Fruit fly (Drosophila melanogaster) whole organism, prepupa: Measurements from ENCODE around the gene T48.

Experiments used
- Blimp-1 ChIP-seq: fragments of 200-800 bp; sonication (Bioruptor generic); optimal IDR thresholded peaks from 3 replicates; lab custom pipeline; 2017; ENCODE audit warnings: missing biosample characterization, missing genetic modification characterization, mild to moderate bottlenecking, moderate library complexity, missing genetic modification reagents
- CG10669 ChIP-seq: fragments of 200-800 bp; sonication (Bioruptor generic); optimal IDR thresholded peaks from 3 replicates; lab custom pipeline; 2018; ENCODE audit warnings: missing biosample characterization, mild to moderate bottlenecking, missing genetic modification characterization, moderate library complexity
- CG11294 ChIP-seq: fragments of 200-800 bp; sonication (Bioruptor generic); IDR thresholded peaks from 2 replicates; pipeline ENCODE4 v1.3.6; 2022; ENCODE audit warnings: missing biosample characterization, missing genetic modification characterization
- CG11762 ChIP-seq: fragments of 200-800 bp; sonication (Bioruptor generic); optimal IDR thresholded peaks from 3 replicates; lab custom pipeline; 2016; ENCODE audit warnings: missing biosample characterization, missing genetic modification characterization; ENCODE audit not compliant: insufficient read depth
- CG11902 ChIP-seq: fragments of 200-800 bp; sonication (Bioruptor generic); optimal IDR thresholded peaks from 3 replicates; lab custom pipeline; 2016; ENCODE audit warnings: missing biosample characterization, missing genetic modification characterization
- CG15336 ChIP-seq: fragments of 200-800 bp; sonication (Bioruptor generic); IDR thresholded peaks from 2 replicates; pipeline ENCODE4 v1.3.6; 2022; ENCODE audit warnings: missing biosample characterization, missing genetic modification characterization
- CG1621 ChIP-seq: fragments of 200-800 bp; sonication (Bioruptor generic); optimal IDR thresholded peaks from 3 replicates; lab custom pipeline; 2018; ENCODE audit warnings: missing biosample characterization, mild to moderate bottlenecking, missing genetic modification characterization
- CG16779 ChIP-seq: fragments of 200-800 bp; sonication (Bioruptor generic); optimal IDR thresholded peaks from 3 replicates; lab custom pipeline; 2017; ENCODE audit warnings: missing biosample characterization, mild to moderate bottlenecking, missing genetic modification characterization
- CG3032 ChIP-seq: fragments of 200-800 bp; optimal IDR thresholded peaks from 2 replicates; lab custom pipeline; 2019; ENCODE audit warnings: missing biosample characterization, mild to moderate bottlenecking, missing genetic modification characterization, moderate library complexity
- CG31627 ChIP-seq: fragments of 200-800 bp; sonication (Bioruptor generic); optimal IDR thresholded peaks from 3 replicates; lab custom pipeline; 2016; ENCODE audit warnings: missing biosample characterization, missing genetic modification characterization
- CG32006 ChIP-seq: fragments of 200-800 bp; sonication (Bioruptor generic); optimal IDR thresholded peaks from 3 replicates; lab custom pipeline; 2017; ENCODE audit warnings: missing biosample characterization, mild to moderate bottlenecking, missing genetic modification characterization
- CG34406 ChIP-seq: fragments of 200-800 bp; sonication (Bioruptor generic); optimal IDR thresholded peaks from 3 replicates; lab custom pipeline; 2016; ENCODE audit warnings: missing biosample characterization, missing genetic modification characterization
- CG3919 ChIP-seq: fragments of 200-800 bp; sonication (Bioruptor generic); optimal IDR thresholded peaks from 3 replicates; lab custom pipeline; 2016; ENCODE audit warnings: missing biosample characterization, missing genetic modification characterization
- CG4318 ChIP-seq: fragments of 200-800 bp; sonication (Bioruptor generic); optimal IDR thresholded peaks from 3 replicates; lab custom pipeline; 2017; ENCODE audit warnings: missing biosample characterization, mild to moderate bottlenecking, missing genetic modification characterization
- CG6163 ChIP-seq: fragments of 200-800 bp; sonication (Bioruptor generic); IDR thresholded peaks from 3 replicates; pipeline ENCODE4 v1.3.6; 2022; ENCODE audit warnings: missing biosample characterization, missing genetic modification characterization
- CG6792 ChIP-seq: fragments of 200-800 bp; sonication (Bioruptor generic); optimal IDR thresholded peaks from 3 replicates; lab custom pipeline; 2016; ENCODE audit warnings: missing biosample characterization, missing genetic modification characterization
- CG6854 ChIP-seq: fragments of 200-800 bp; sonication (Bioruptor generic); optimal IDR thresholded peaks from 2 replicates; lab custom pipeline; 2017; ENCODE audit warnings: missing biosample characterization, mild to moderate bottlenecking, missing genetic modification characterization
- CG8319 ChIP-seq: fragments of 200-800 bp; sonication (Bioruptor generic); optimal IDR thresholded peaks from 3 replicates; lab custom pipeline; 2016; ENCODE audit warnings: missing biosample characterization, missing genetic modification characterization
- CG8632 ChIP-seq: fragments of 200-800 bp; sonication (Bioruptor generic); optimal IDR thresholded peaks from 3 replicates; lab custom pipeline; 2016; ENCODE audit warnings: missing biosample characterization, missing genetic modification characterization
- CG9139 ChIP-seq: fragments of 200-800 bp; sonication (Bioruptor generic); optimal IDR thresholded peaks from 3 replicates; lab custom pipeline; 2017; ENCODE audit warnings: missing biosample characterization, mild to moderate bottlenecking, missing genetic modification characterization
- Eip78C ChIP-seq: fragments of 200-800 bp; sonication (Bioruptor generic); peaks from one replicate; lab custom pipeline; 2016; ENCODE audit warnings: missing biosample characterization, missing genetic modification characterization
- Ets21C ChIP-seq: fragments of 200-800 bp; sonication (Bioruptor generic); optimal IDR thresholded peaks from 3 replicates; lab custom pipeline; 2016; ENCODE audit warnings: missing biosample characterization, missing genetic modification characterization
- Ets96B ChIP-seq: fragments of 200-800 bp; optimal IDR thresholded peaks from 2 replicates; lab custom pipeline; 2019; ENCODE audit warnings: missing biosample characterization, mild to moderate bottlenecking, missing genetic modification characterization, moderate library complexity
- Gug ChIP-seq: fragments of 200-800 bp; sonication (Bioruptor generic); IDR thresholded peaks from 2 replicates; pipeline ENCODE4 v1.3.6; 2022; ENCODE audit warnings: missing biosample characterization, missing genetic modification characterization
- Hr39 ChIP-seq: fragments of 200-800 bp; sonication (Bioruptor generic); optimal IDR thresholded peaks from 2 replicates; lab custom pipeline; 2016; ENCODE audit warnings: missing biosample characterization, missing genetic modification characterization
- Hr4 ChIP-seq: fragments of 200-800 bp; sonication (Bioruptor generic); optimal IDR thresholded peaks from 3 replicates; lab custom pipeline; 2016; ENCODE audit warnings: missing biosample characterization, missing genetic modification characterization
- Lpt ChIP-seq: fragments of 200-800 bp; sonication (Bioruptor generic); optimal IDR thresholded peaks from 3 replicates; lab custom pipeline; 2016; ENCODE audit warnings: missing biosample characterization, missing genetic modification characterization
- Met ChIP-seq: fragments of 200-800 bp; sonication (Bioruptor generic); optimal IDR thresholded peaks from 3 replicates; lab custom pipeline; 2016; ENCODE audit warnings: missing biosample characterization, missing genetic modification characterization
- OdsH ChIP-seq: fragments of 200-800 bp; sonication (Bioruptor generic); optimal IDR thresholded peaks from 3 replicates; lab custom pipeline; 2016; ENCODE audit warnings: missing biosample characterization, missing genetic modification characterization
- Sox102F ChIP-seq: fragments of 200-800 bp; sonication (Bioruptor generic); optimal IDR thresholded peaks from 2 replicates; lab custom pipeline; 2016; ENCODE audit warnings: missing biosample characterization, mild to moderate bottlenecking, missing genetic modification characterization
- Sox14 ChIP-seq: fragments of 200-800 bp; sonication (Bioruptor generic); optimal IDR thresholded peaks from 3 replicates; lab custom pipeline; 2016; ENCODE audit warnings: missing biosample characterization, missing genetic modification characterization
- Sox15 ChIP-seq: fragments of 200-800 bp; sonication (Bioruptor generic); optimal IDR thresholded peaks from 3 replicates; lab custom pipeline; 2016; ENCODE audit warnings: missing biosample characterization, missing genetic modification characterization
- achi ChIP-seq: fragments of 200-800 bp; sonication (Bioruptor generic); optimal IDR thresholded peaks from 3 replicates; lab custom pipeline; 2016; ENCODE audit warnings: missing biosample characterization, missing genetic modification characterization
- acj6 ChIP-seq: fragments of 200-800 bp; sonication (Bioruptor generic); optimal IDR thresholded peaks from 3 replicates; lab custom pipeline; 2016; ENCODE audit warnings: missing biosample characterization, missing genetic modification characterization
- cyc ChIP-seq: fragments of 200-800 bp; sonication (Bioruptor generic); optimal IDR thresholded peaks from 3 replicates; lab custom pipeline; 2016; ENCODE audit warnings: missing biosample characterization, missing genetic modification characterization
- dac ChIP-seq: fragments of 200-800 bp; sonication (Bioruptor generic); optimal IDR thresholded peaks from 2 replicates; lab custom pipeline; 2017; ENCODE audit warnings: missing biosample characterization, mild to moderate bottlenecking, missing genetic modification characterization
- dsx ChIP-seq: fragments of 200-800 bp; optimal IDR thresholded peaks from 3 replicates; lab custom pipeline; 2019; ENCODE audit warnings: missing biosample characterization, mild to moderate bottlenecking, missing genetic modification characterization, moderate library complexity; ENCODE audit not compliant: poor library complexity, severe bottlenecking
- eg ChIP-seq: fragments of 200-800 bp; sonication (Bioruptor generic); IDR thresholded peaks from 3 replicates; pipeline ENCODE4 v1.3.6; 2022; ENCODE audit warnings: missing biosample characterization, missing genetic modification characterization
- esn ChIP-seq: fragments of 200-800 bp; sonication (Bioruptor generic); optimal IDR thresholded peaks from 2 replicates; lab custom pipeline; 2016; ENCODE audit warnings: missing biosample characterization, mild to moderate bottlenecking, missing genetic modification characterization, moderate library complexity
- fd85E ChIP-seq: fragments of 200-800 bp; sonication (Bioruptor generic); optimal IDR thresholded peaks from 3 replicates; lab custom pipeline; 2016; ENCODE audit warnings: missing biosample characterization, missing genetic modification characterization
- fkh ChIP-seq: fragments of 200-800 bp; sonication (Bioruptor generic); optimal IDR thresholded peaks from 3 replicates; lab custom pipeline; 2017; ENCODE audit warnings: missing biosample characterization, mild to moderate bottlenecking, missing genetic modification characterization, moderate library complexity
- net ChIP-seq: fragments of 200-800 bp; sonication (Bioruptor generic); optimal IDR thresholded peaks from 3 replicates; lab custom pipeline; 2016; ENCODE audit warnings: missing biosample characterization, missing genetic modification characterization
- salr ChIP-seq, 2 experiments: fragments of 200-800 bp; sonication (Bioruptor generic); optimal IDR thresholded peaks; 3 replicates each; lab custom pipeline; 2016 to 2018; ENCODE audit warnings: missing biosample characterization in 2 of 2, missing genetic modification characterization in 2 of 2, mild to moderate bottlenecking in 1 of 2
- svp ChIP-seq: fragments of 200-800 bp; sonication (Bioruptor generic); peaks from one replicate; lab custom pipeline; 2016; ENCODE audit warnings: missing biosample characterization, missing genetic modification characterization
- topi ChIP-seq: fragments of 200-800 bp; sonication (Bioruptor generic); optimal IDR thresholded peaks from 3 replicates; lab custom pipeline; 2016; ENCODE audit warnings: missing biosample characterization, missing genetic modification characterization
- vri ChIP-seq: fragments of 200-800 bp; sonication (Bioruptor generic); optimal IDR thresholded peaks from 3 replicates; lab custom pipeline; 2016; ENCODE audit warnings: missing biosample characterization, mild to moderate bottlenecking, missing genetic modification characterization

Gene T48

DNA sequence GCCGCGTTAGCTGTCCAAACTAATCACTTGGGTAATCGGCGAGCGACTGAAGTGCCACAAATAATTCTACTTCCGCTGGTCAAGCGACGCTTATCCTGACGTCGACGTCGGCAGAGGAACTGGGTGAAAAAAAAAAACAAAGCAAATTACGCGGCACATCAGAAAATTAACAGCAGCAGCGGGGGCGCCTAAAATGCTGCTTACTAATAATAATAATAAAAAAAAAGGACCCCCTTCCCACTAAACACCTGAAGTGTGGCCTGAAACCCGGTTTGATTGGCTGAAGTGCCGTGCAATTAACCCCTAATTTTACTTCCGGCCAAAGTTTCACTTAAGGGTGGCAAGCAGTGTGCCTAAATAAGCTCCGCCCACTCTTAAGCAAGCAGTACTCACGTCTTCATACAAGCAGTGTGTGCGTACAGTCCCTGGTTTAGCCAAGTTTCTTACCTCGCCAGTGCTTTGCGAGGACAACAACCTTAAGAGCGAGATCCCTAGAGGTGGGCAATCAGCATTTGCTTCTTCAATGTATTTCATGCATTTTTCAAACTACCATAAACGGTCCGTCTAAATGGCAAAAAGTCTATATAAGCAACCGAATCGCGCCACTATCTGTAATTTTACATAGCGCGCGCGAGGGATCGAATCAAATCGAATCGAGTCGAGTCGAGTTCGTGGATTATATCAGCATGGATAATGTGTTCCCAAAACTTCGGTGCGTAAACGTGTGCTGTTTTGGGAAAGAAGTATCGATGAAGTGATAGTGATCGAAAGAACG, at the start of gene T48, which contains the start of gene ro (continued):
- TF ChIP-seq Ets21C (GFP tag; lab: Kevin White, UChicago) (no peak), Lpt (GFP tag; lab: Kevin White, UChicago) (no peak), Sox15 (GFP tag; lab: Kevin White, UChicago) (no peak), Blimp-1 (GFP tag; lab: Kevin White, UChicago) (no peak), acj6 (GFP tag; lab: Kevin White, UChicago) (no peak), dsx (GFP tag; lab: Kevin White, UChicago) (peak; percentile 11), dac (no peak), CG8632 (GFP tag; lab: Kevin White, UChicago) (no peak)

DNA sequence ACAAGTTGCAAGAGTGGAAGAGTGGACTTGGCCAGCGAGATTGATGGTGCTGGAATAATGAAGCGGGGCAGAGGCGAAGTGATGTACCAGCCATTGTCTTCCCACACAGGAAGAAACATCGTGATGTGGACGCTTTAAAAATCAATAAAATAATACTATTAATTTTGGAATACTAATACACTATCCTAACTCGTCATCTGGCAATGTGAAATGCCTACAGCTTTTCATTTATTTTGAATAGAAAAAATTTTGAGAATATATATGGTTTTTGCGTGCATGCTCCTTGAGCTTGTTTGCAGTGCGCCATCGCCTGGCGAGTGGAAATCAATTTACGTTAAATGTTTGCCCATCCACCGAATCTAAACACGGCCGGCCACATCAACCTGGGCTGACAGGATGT, 49.7 kb upstream of the T48 start:
- TF ChIP-seq Blimp-1 (GFP tag; lab: Kevin White, UChicago): no peak
- no peak for TF ChIP-seq CG16779
- TF ChIP-seq dac: peak; percentile 36
- TF ChIP-seq Sox15 (GFP tag; lab: Kevin White, UChicago): no peak
- TF ChIP-seq CG32006 (GFP tag; lab: Kevin White, UChicago): peak; percentile 79
- peak; percentile 14 for TF ChIP-seq CG34406
- TF ChIP-seq achi (GFP tag; lab: Kevin White, UChicago): peak; percentile 59
- TF ChIP-seq Sox14 (GFP tag; lab: Kevin White, UChicago): peak; percentile 57
- peak; percentile 18 for TF ChIP-seq CG9139 (GFP tag; lab: Kevin White, UChicago)
- no peak for TF ChIP-seq Ets21C (GFP tag; lab: Kevin White, UChicago)
- TF ChIP-seq CG3032: peak; percentile 63
- TF ChIP-seq CG6163 (GFP tag; lab: Robert Waterston, UW): peak; percentile 73; the same call in 2 of the 3 replicates
- TF ChIP-seq vri (GFP tag; lab: Kevin White, UChicago): no peak
- TF ChIP-seq CG15336 (GFP tag; lab: Robert Waterston, UW): peak; percentile 74
- peak in 1 of 2 experiments; percentile 47 for TF ChIP-seq salr (GFP tag; optimal IDR thresholded peaks at IDR 0.05; lab: Kevin White, UChicago)
- TF ChIP-seq Gug (GFP tag; lab: Robert Waterston, UW): peak; percentile 34; the same call in 1 of the 2 replicates
- TF ChIP-seq Lpt (GFP tag; lab: Kevin White, UChicago): peak; percentile 37
- TF ChIP-seq Hr4: no peak
- TF ChIP-seq CG11294: no peak
- TF ChIP-seq cyc (GFP tag; lab: Kevin White, UChicago): no peak
- TF ChIP-seq Met (GFP tag; lab: Kevin White, UChicago): peak; percentile 15
- TF ChIP-seq CG1621: peak; percentile 44
- no peak for TF ChIP-seq CG31627 (GFP tag; lab: Kevin White, UChicago)
- 0 out of 3 replicates have a peak, but pooled peaks have one; percentile 43 for TF ChIP-seq eg (GFP tag; lab: Robert Waterston, UW)
- TF ChIP-seq Sox102F (GFP tag; lab: Kevin White, UChicago): no peak
- peak; percentile 3 for TF ChIP-seq topi (GFP tag; lab: Kevin White, UChicago)
- TF ChIP-seq esn (GFP tag; lab: Kevin White, UChicago): no peak
- TF ChIP-seq CG10669 (GFP tag; lab: Kevin White, UChicago): peak; percentile 65
- no peak for TF ChIP-seq CG6854
- no peak for TF ChIP-seq Hr39
- TF ChIP-seq CG6792 (GFP tag; lab: Kevin White, UChicago): peak; percentile 35
- peak; percentile 34 for TF ChIP-seq dsx (GFP tag; lab: Kevin White, UChicago)
- peak; percentile 39 for TF ChIP-seq svp (GFP tag; lab: Kevin White, UChicago)
- peak; percentile 78 for TF ChIP-seq Ets96B
- TF ChIP-seq OdsH (GFP tag; lab: Kevin White, UChicago): peak; percentile 60
- TF ChIP-seq CG8319: peak; percentile 7
- peak; percentile 7 for TF ChIP-seq CG11762 (GFP tag; lab: Kevin White, UChicago)
- TF ChIP-seq acj6 (GFP tag; lab: Kevin White, UChicago): peak; percentile 67
- no peak for TF ChIP-seq fkh (GFP tag; lab: Kevin White, UChicago)
- peak; percentile 29 for TF ChIP-seq CG8632 (GFP tag; lab: Kevin White, UChicago)
- TF ChIP-seq fd85E (GFP tag; lab: Kevin White, UChicago): no peak
- no peak for TF ChIP-seq CG11902
- TF ChIP-seq CG3919 (GFP tag; lab: Kevin White, UChicago): peak; percentile 68
- peak; percentile 87 for TF ChIP-seq Eip78C (GFP tag; lab: Kevin White, UChicago)
- TF ChIP-seq CG4318: peak; percentile 52
- TF ChIP-seq net (GFP tag; lab: Kevin White, UChicago): peak; percentile 39
